Worm (Caenorhabditis elegans) whole organism, early embryonic: Measurements from ENCODE around the gene T25E12.14.

ENCODE experiments used
- B0310.2 ChIP-seq: sonication (generic microtip); optimal IDR thresholded peaks from 2 replicates; lab custom pipeline; 2016; ENCODE audit warnings: mild to moderate bottlenecking, missing genetic modification characterization, missing compliant biosample characterization
- aly-1 ChIP-seq: sonication (generic microtip); optimal IDR thresholded peaks from 2 replicates; lab custom pipeline; 2016; ENCODE audit warnings: missing genetic modification characterization, missing compliant biosample characterization
- ama-1 ChIP-seq: fragments of 150-350 bp; optimal IDR thresholded peaks from 2 replicates; lab custom pipeline; 2014
- ceh-13 ChIP-seq: fragments of 200-800 bp; sonication (Bioruptor generic); optimal IDR thresholded peaks from 2 replicates; lab custom pipeline; 2018; ENCODE audit warnings: mild to moderate bottlenecking, missing genetic modification characterization, missing compliant biosample characterization
- ceh-36 ChIP-seq: sonication (generic microtip); optimal IDR thresholded peaks from 2 replicates; lab custom pipeline; 2016; ENCODE audit warnings: missing genetic modification characterization, inconsistent platforms, missing compliant biosample characterization
- ets-7 ChIP-seq: sonication (generic microtip); optimal IDR thresholded peaks from 2 replicates; lab custom pipeline; 2016; ENCODE audit warnings: missing genotype, missing genetic modification characterization, missing compliant biosample characterization
- hmg-4 ChIP-seq: fragments of 200-800 bp; sonication (Bioruptor generic); optimal IDR thresholded peaks from 2 replicates; lab custom pipeline; 2018; ENCODE audit warnings: mild to moderate bottlenecking, missing genetic modification characterization, missing compliant biosample characterization
- hnd-1 ChIP-seq: sonication (generic microtip); optimal IDR thresholded peaks from 2 replicates; lab custom pipeline; 2016; ENCODE audit warnings: missing genetic modification characterization, missing compliant biosample characterization
- pes-1 ChIP-seq: fragments of 200-800 bp; sonication (Bioruptor generic); IDR thresholded peaks from 2 replicates; pipeline ENCODE4 v1.3.6; 2022; ENCODE audit warnings: missing genetic modification reagents, missing genetic modification characterization, missing compliant biosample characterization
- scrt-1 ChIP-seq: fragments of 200-800 bp; sonication (Bioruptor generic); IDR thresholded peaks from 2 replicates; pipeline ENCODE4 v1.3.6; 2022; ENCODE audit warnings: missing genetic modification characterization, missing compliant biosample characterization
- sea-1 ChIP-seq: fragments of 200-800 bp; sonication (Bioruptor generic); conservative IDR thresholded peaks from 2 replicates; pipeline ENCODE4 v1.3.6; 2022; ENCODE audit warnings: missing genetic modification characterization, missing compliant biosample characterization
- tra-4 ChIP-seq: sonication (generic microtip); optimal IDR thresholded peaks from 2 replicates; lab custom pipeline; 2017; ENCODE audit warnings: missing genetic modification characterization, missing compliant biosample characterization

DNA sequence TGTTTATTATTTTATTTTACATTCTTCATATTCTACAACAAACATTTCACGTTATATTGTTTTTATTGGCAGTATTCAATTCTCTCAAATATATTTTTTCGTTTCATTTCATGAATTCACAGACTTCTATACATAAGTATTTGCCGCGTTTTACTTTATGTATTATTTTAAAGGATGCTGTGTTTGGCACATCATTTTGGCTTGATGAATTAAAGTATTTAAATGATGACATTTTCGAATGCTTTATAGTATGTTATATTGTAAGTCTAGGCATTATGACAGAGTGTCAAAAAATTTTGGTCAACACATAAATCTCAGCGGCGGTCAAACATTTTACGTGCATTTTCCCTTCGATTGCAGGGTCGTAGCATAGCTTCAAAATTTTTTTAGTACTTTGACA lies 31.5 kb upstream of the T25E12.14 start:
- TF ChIP-seq ama-1 (no peak), sea-1 (GFP tag; lab: Robert Waterston, UW) (no peak), ceh-36 (no peak), scrt-1 (GFP tag; lab: Robert Waterston, UW) (no peak), ets-7 (tag; lab: Kevin White, UChicago) (no peak), B0310.2 (tag; lab: Kevin White, UChicago) (no peak), pes-1 (GFP tag; lab: Robert Waterston, UW) (no peak), aly-1 (tag; lab: Kevin White, UChicago) (no peak), hmg-4 (GFP tag; lab: Kevin White, UChicago) (no peak), hnd-1 (tag; lab: Kevin White, UChicago) (no peak), tra-4 (no peak), ceh-13 (GFP tag; lab: Kevin White, UChicago) (no peak)
